Worm (Caenorhabditis elegans): ENCODE data around the gene atg-7.

DNA sequence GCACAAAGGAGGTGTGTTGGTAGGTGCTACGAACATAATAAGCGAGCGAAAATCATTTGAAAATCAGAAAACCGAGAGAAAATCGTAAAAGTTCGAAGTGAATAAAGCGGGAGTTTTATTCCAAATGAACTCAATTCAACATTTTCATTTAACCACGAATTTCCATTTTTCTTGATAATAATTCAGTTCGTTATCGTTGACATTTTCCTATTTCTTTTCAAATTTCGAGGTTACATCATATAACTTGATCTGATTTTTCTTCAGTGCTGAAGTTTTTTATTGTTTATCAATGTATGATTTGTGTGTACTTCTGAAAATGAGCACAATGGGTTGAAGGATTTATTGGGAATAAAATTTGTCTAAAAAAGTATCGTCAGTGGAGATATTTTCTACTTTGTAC is 49.2 kb downstream of the atg-7 start:
- TF ChIP-seq dve-1 (tag; optimal IDR thresholded peaks at IDR 0.05; ENCODE audit: insufficient read depth) (peak; percentile 42), lir-3 (tag; optimal IDR thresholded peaks at IDR 0.05) (no peak), skn-1 (tag; optimal IDR thresholded peaks at IDR 0.05) (no peak), ctbp-1 (GFP tag; IDR thresholded peaks at IDR 0.05) (no peak), zag-1 (tag; optimal IDR thresholded peaks at IDR 0.05) (no peak), nhr-41 (GFP tag; IDR thresholded peaks at IDR 0.05) (no peak), ces-1 (GFP tag; optimal IDR thresholded peaks at IDR 0.05) (no peak), ztf-11 (tag; optimal IDR thresholded peaks at IDR 0.05) (no peak), unc-62 (GFP tag; optimal IDR thresholded peaks at IDR 0.05 in 1 of 2) (no peak), unc-62 (tag; optimal IDR thresholded peaks at IDR 0.05) (no peak), F49E8.2 (tag; optimal IDR thresholded peaks at IDR 0.05; ENCODE audit: borderline replicate concordance) (no peak)

Data from whole organism, L4 larva.